Fruit fly (Drosophila melanogaster): ENCODE data around the gene RpS5a.

DNA sequence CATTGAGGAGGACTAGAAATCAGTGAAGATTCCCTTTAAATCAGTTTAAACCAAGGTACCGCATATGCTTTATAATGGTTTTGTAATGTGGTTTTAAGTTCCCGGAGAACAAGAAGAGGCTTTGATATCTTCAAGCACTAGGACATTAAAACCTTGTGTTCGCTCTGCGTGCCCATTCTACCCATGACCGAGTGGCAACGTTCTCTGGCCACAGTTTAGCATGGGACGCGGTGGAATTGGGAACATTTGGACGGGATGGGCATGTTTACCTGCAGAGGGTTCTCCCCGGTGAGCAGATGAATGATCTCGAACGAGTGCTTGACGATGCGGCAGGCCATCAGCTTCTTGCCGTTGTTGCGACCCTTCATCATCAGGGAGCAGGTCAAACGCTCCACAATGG is 1.5 kb downstream of the RpS5a start:
- TF ChIP-seq Hr96 (GFP tag; optimal IDR thresholded peaks at IDR 0.05) (no peak), kay (GFP tag; ENCODE audit: borderline replicate concordance) (no peak), toe (GFP tag; optimal IDR thresholded peaks at IDR 0.05) (no peak), pad (GFP tag; optimal IDR thresholded peaks at IDR 0.05) (no peak), tj (GFP tag; optimal IDR thresholded peaks at IDR 0.05) (no peak), CG33017 (tag; optimal IDR thresholded peaks at IDR 0.05) (no peak)
